Fruit fly (Drosophila melanogaster): ENCODE measurements around the gene squ.

squ gene

dm6 chr2L:16703008-16703510 lies 23.2 kb downstream of the squ start (continued):
- TF ChIP-seq sd (tag; optimal IDR thresholded peaks at IDR 0.05), result no peak
- no peak for TF ChIP-seq twi (tag; optimal IDR thresholded peaks at IDR 0.05)
- TF ChIP-seq BEAF-32 (GFP tag; optimal IDR thresholded peaks at IDR 0.05), result peak; percentile 2
- TF ChIP-seq CG30020 (tag; optimal IDR thresholded peaks at IDR 0.05), result peak; percentile 94
- peak; percentile 20; the same call in 1 of the 2 replicates for TF ChIP-seq E2f2 (GFP tag; IDR thresholded peaks at IDR 0.05)
- TF ChIP-seq CG10431 (GFP tag; optimal IDR thresholded peaks at IDR 0.05), result no peak
- TF ChIP-seq fd3F (GFP tag; optimal IDR thresholded peaks at IDR 0.05), result no peak
- TF ChIP-seq ems (GFP tag; optimal IDR thresholded peaks at IDR 0.05), result no peak
- TF ChIP-seq D19B (GFP tag; optimal IDR thresholded peaks at IDR 0.05), result no peak
- peak; percentile 76 for TF ChIP-seq CG9437 (GFP tag; optimal IDR thresholded peaks at IDR 0.05)
- TF ChIP-seq CG42726 (GFP tag; IDR thresholded peaks at IDR 0.05; ENCODE audit: partially characterized antibody), result no peak
- TF ChIP-seq CG8388 (GFP tag; optimal IDR thresholded peaks at IDR 0.05), result no peak
- TF ChIP-seq CG7357 (GFP tag; IDR thresholded peaks at IDR 0.05), result no peak
- peak; percentile 41; the same call in 1 of the 2 replicates for TF ChIP-seq chm (GFP tag; IDR thresholded peaks at IDR 0.05)
- TF ChIP-seq dmrt11E (tag; optimal IDR thresholded peaks at IDR 0.05), result no peak
- TF ChIP-seq oc (tag; optimal IDR thresholded peaks at IDR 0.05), result no peak
- TF ChIP-seq z (GFP tag; IDR thresholded peaks at IDR 0.05), result no peak
- TF ChIP-seq B-H2 (GFP tag; optimal IDR thresholded peaks at IDR 0.05), result peak; percentile 8
- TF ChIP-seq maf-S (GFP tag; optimal IDR thresholded peaks at IDR 0.05), result no peak
- TF ChIP-seq sr (GFP tag; IDR thresholded peaks at IDR 0.05), result no peak
- TF ChIP-seq ara (GFP tag; IDR thresholded peaks at IDR 0.05), result no peak
- no peak for TF ChIP-seq Dip2 (GFP tag; IDR thresholded peaks at IDR 0.05)
- no peak for TF ChIP-seq bbx (GFP tag; IDR thresholded peaks at IDR 0.05; ENCODE audit: partially characterized antibody)
- no peak for TF ChIP-seq CG15514 (GFP tag; optimal IDR thresholded peaks at IDR 0.05)
- no peak for TF ChIP-seq Adf1 (GFP tag; IDR thresholded peaks at IDR 0.05)
- no peak for TF ChIP-seq CG8478 (optimal IDR thresholded peaks at IDR 0.05)
- no peak for TF ChIP-seq jing (GFP tag; optimal IDR thresholded peaks at IDR 0.05)
- TF ChIP-seq CG8089 (GFP tag; optimal IDR thresholded peaks at IDR 0.05), result no peak
- peak; percentile 29 for TF ChIP-seq MESR4 (GFP tag; optimal IDR thresholded peaks at IDR 0.05)
- no peak for TF ChIP-seq ranshi (GFP tag; IDR thresholded peaks at IDR 0.05)
- TF ChIP-seq tx (GFP tag; optimal IDR thresholded peaks at IDR 0.05), result no peak
- TF ChIP-seq CG7556 (GFP tag; optimal IDR thresholded peaks at IDR 0.05), result no peak
- TF ChIP-seq CG1603 (tag; optimal IDR thresholded peaks at IDR 0.05), result peak; percentile 48
- TF ChIP-seq CG17568 (GFP tag; optimal IDR thresholded peaks at IDR 0.05), result no peak
- no peak for TF ChIP-seq odd (GFP tag; optimal IDR thresholded peaks at IDR 0.05)

dm6 chr2L:16703753-16704152 lies 23.9 kb downstream of the squ start:
- no peak for TF ChIP-seq CG17186 (GFP tag; optimal IDR thresholded peaks at IDR 0.05)
- TF ChIP-seq crc (GFP tag; optimal IDR thresholded peaks at IDR 0.05), result peak; percentile 25
- TF ChIP-seq CG18262 (tag; optimal IDR thresholded peaks at IDR 0.05), result no peak
- TF ChIP-seq CG9437 (GFP tag; optimal IDR thresholded peaks at IDR 0.05), result no peak
- peak; percentile 3 for TF ChIP-seq CG12219 (GFP tag; optimal IDR thresholded peaks at IDR 0.05)
- TF ChIP-seq CG1832 (GFP tag; optimal IDR thresholded peaks at IDR 0.05), result no peak
- TF ChIP-seq CG1024 (GFP tag; IDR thresholded peaks at IDR 0.05), result no peak
- TF ChIP-seq Ssrp (tag; optimal IDR thresholded peaks at IDR 0.05), result peak; percentile 41
- no peak for TF ChIP-seq br (optimal IDR thresholded peaks at IDR 0.05)
- no peak for TF ChIP-seq Gsc (GFP tag; IDR thresholded peaks at IDR 0.05)
- TF ChIP-seq CG11398 (GFP tag; optimal IDR thresholded peaks at IDR 0.05), result no peak
- TF ChIP-seq CG12942 (GFP tag; optimal IDR thresholded peaks at IDR 0.05), result no peak
- TF ChIP-seq CG3726 (GFP tag; IDR thresholded peaks at IDR 0.05), result no peak
- TF ChIP-seq CG17359 (tag; optimal IDR thresholded peaks at IDR 0.05), result no peak
- TF ChIP-seq ab (GFP tag; optimal IDR thresholded peaks at IDR 0.05), result no peak
- TF ChIP-seq Sry-δ (GFP tag; optimal IDR thresholded peaks at IDR 0.05), result peak; percentile 12
- no peak for TF ChIP-seq Usf (GFP tag; optimal IDR thresholded peaks at IDR 0.05)
- no peak for TF ChIP-seq Blimp-1 (GFP tag; optimal IDR thresholded peaks at IDR 0.05)
- peak; percentile 8 for TF ChIP-seq CG3163 (GFP tag; optimal IDR thresholded peaks at IDR 0.05)
- TF ChIP-seq CG15269 (tag; optimal IDR thresholded peaks at IDR 0.05), result peak; percentile 63

Measured in whole organism, embryonic.